Fruit fly (Drosophila melanogaster): ENCODE data around the gene Jon65Ai.
A peak's percentile ranks its signal among the peaks of the same experiment; 100 is the strongest.

The Jon65Ai gene

DNA sequence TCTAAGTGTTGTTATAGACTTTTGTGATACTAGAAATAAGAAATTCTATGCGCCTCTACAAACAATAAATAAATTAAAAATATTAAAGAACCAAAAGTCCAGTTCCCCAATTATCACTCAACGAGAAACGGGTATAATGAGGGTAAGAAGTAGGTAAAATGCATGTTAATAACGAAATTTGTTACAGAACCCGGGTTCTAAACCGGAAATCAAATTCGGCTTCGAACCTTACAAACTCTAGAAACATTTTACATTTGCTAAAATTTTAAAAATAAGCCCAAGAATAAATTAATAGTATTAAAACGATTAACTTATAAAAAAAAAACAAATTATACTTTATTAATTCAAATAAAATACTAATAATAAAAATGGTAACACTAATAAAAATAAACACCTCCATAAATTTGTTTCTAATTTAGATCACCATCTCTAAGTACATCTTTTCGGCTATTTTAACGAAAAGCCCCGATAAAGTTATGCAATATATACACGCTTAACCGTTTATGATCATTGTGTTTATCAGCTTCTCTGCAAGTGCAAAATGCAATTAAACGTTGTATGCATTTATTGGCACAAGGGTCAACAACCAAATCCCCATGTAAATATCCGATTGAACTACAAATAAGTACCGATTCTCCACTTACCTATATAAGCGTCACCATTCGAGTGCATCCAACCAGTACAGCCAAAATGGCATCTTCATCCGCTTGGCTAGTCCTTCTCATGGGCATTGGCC, 17.4 kb upstream of the Jon65Ai start, which contains the start of gene CG6602 (continued):
- TF ChIP-seq CG3163 (GFP tag; optimal IDR thresholded peaks at IDR 0.05), result no peak
- TF ChIP-seq HLH3B (GFP tag; IDR thresholded peaks at IDR 0.05), result peak; percentile 79
- TF ChIP-seq CG30431 (GFP tag; optimal IDR thresholded peaks at IDR 0.05), result peak; percentile 67
- TF ChIP-seq CG7372 (GFP tag; IDR thresholded peaks at IDR 0.05), result peak; percentile 80
- TF ChIP-seq pzg (GFP tag; optimal IDR thresholded peaks at IDR 0.05), result peak; percentile 10
- TF ChIP-seq E2f1 (GFP tag; IDR thresholded peaks at IDR 0.05), result peak; percentile 74
- peak; percentile 5; the same call in 1 of the 2 replicates for TF ChIP-seq CG43689 (GFP tag; IDR thresholded peaks at IDR 0.05)
- no peak; the same call in 1 of the 3 replicates for TF ChIP-seq CG17361 (GFP tag; IDR thresholded peaks at IDR 0.05)
- no peak for TF ChIP-seq sc (optimal IDR thresholded peaks at IDR 0.05)
- peak; percentile 55 for TF ChIP-seq sc (GFP tag; optimal IDR thresholded peaks at IDR 0.05)
- no peak for TF ChIP-seq zf30C (GFP tag; optimal IDR thresholded peaks at IDR 0.05)
- TF ChIP-seq Dek (tag; optimal IDR thresholded peaks at IDR 0.05), result peak; percentile 21
- no peak; the same call in 1 of the 2 replicates for TF ChIP-seq peb (GFP tag; IDR thresholded peaks at IDR 0.05)
- TF ChIP-seq fru (optimal IDR thresholded peaks at IDR 0.05), result no peak
- TF ChIP-seq Sry-δ (GFP tag; optimal IDR thresholded peaks at IDR 0.05), result peak; percentile 30
- TF ChIP-seq jigr1 (GFP tag; IDR thresholded peaks at IDR 0.05), result no peak; the same call in 2 of the 3 replicates
- 0 out of 2 replicates have a peak, but pooled peaks have one; percentile 32 for TF ChIP-seq klu (GFP tag; IDR thresholded peaks at IDR 0.05)
- peak; percentile 52 for TF ChIP-seq CG12391 (tag; optimal IDR thresholded peaks at IDR 0.05)
- no peak for TF ChIP-seq Elba2 (GFP tag; optimal IDR thresholded peaks at IDR 0.05)
- peak; percentile 43; the same call in 1 of the 2 replicates for TF ChIP-seq MBD-R2 (GFP tag; IDR thresholded peaks at IDR 0.05)
- peak; percentile 81 for TF ChIP-seq Ptx1 (GFP tag; IDR thresholded peaks at IDR 0.05)
- TF ChIP-seq emc (GFP tag; optimal IDR thresholded peaks at IDR 0.05), result peak; percentile 62
- TF ChIP-seq CG9609 (GFP tag; optimal IDR thresholded peaks at IDR 0.05), result peak; percentile 48
- no peak for TF ChIP-seq nerfin-2 (GFP tag; IDR thresholded peaks at IDR 0.05; ENCODE audit: partially characterized antibody)
- no peak for TF ChIP-seq CG4360 (GFP tag; IDR thresholded peaks at IDR 0.05)
- TF ChIP-seq Doc2 (GFP tag; IDR thresholded peaks at IDR 0.05), result no peak
- no peak for TF ChIP-seq sqz (GFP tag; optimal IDR thresholded peaks at IDR 0.05)
- TF ChIP-seq CG34224 (GFP tag; IDR thresholded peaks at IDR 0.05; ENCODE audit: partially characterized antibody), result no peak
- TF ChIP-seq NFAT (GFP tag; IDR thresholded peaks at IDR 0.05), result peak; percentile 87
- TF ChIP-seq dysf (GFP tag; IDR thresholded peaks at IDR 0.05), result peak; percentile 76; the same call in 2 of the 3 replicates
- 0 out of 3 replicates have a peak, but pooled peaks have one; percentile 20 for TF ChIP-seq CG11695 (GFP tag; IDR thresholded peaks at IDR 0.05)
- TF ChIP-seq bbx (GFP tag; IDR thresholded peaks at IDR 0.05; ENCODE audit: partially characterized antibody), result no peak
- peak; percentile 29; the same call in 1 of the 2 replicates for TF ChIP-seq esg (GFP tag; conservative IDR thresholded peaks at IDR 0.05)
- no peak for TF ChIP-seq kay (GFP tag; optimal IDR thresholded peaks at IDR 0.05)
- peak; percentile 14 for TF ChIP-seq org-1 (GFP tag; optimal IDR thresholded peaks at IDR 0.05)
- TF ChIP-seq Hr3 (GFP tag; optimal IDR thresholded peaks at IDR 0.05), result peak; percentile 51
- peak; percentile 83 for TF ChIP-seq ranshi (GFP tag; IDR thresholded peaks at IDR 0.05)
- TF ChIP-seq Xrp1 (GFP tag; IDR thresholded peaks at IDR 0.05), result no peak
- TF ChIP-seq ken (GFP tag; IDR thresholded peaks at IDR 0.05), result peak; percentile 84
- no peak for TF ChIP-seq zen2 (GFP tag; IDR thresholded peaks at IDR 0.05; ENCODE audit: partially characterized antibody)
- peak; percentile 60 for TF ChIP-seq CG4820 (GFP tag; optimal IDR thresholded peaks at IDR 0.05)
- no peak for TF ChIP-seq MESR4 (GFP tag; optimal IDR thresholded peaks at IDR 0.05)
- TF ChIP-seq pita (GFP tag; optimal IDR thresholded peaks at IDR 0.05), result peak; percentile 37
- no peak for TF ChIP-seq Neu2 (GFP tag; optimal IDR thresholded peaks at IDR 0.05; ENCODE audit: borderline replicate concordance)
- TF ChIP-seq Atf3 (GFP tag; optimal IDR thresholded peaks at IDR 0.05), result no peak
- TF ChIP-seq lmd (GFP tag; IDR thresholded peaks at IDR 0.05), result no peak; the same call in 1 of the 2 replicates
- peak; percentile 26 for TF ChIP-seq CG30403 (GFP tag; optimal IDR thresholded peaks at IDR 0.05)
- TF ChIP-seq zfh2 (GFP tag; optimal IDR thresholded peaks at IDR 0.05), result peak; percentile 38
- no peak for TF ChIP-seq cg (GFP tag; optimal IDR thresholded peaks at IDR 0.05)
- no peak for TF ChIP-seq CG11398 (GFP tag; optimal IDR thresholded peaks at IDR 0.05)
- TF ChIP-seq inv (GFP tag; IDR thresholded peaks at IDR 0.05; ENCODE audit: partially characterized antibody), result no peak
